Worm (Caenorhabditis elegans): ENCODE data around the gene F42F12.14.

ce11 chrX:12335808-12336207 lies 12.6 kb upstream of the F42F12.14 start, which contains the start of gene srd-48:
- no peak for TF ChIP-seq zip-5 (tag; optimal IDR thresholded peaks at IDR 0.05)
- TF ChIP-seq pqm-1 (tag; optimal IDR thresholded peaks at IDR 0.05) = no peak
- TF ChIP-seq tbx-2 (tag; optimal IDR thresholded peaks at IDR 0.05) = no peak

All from whole organism, late embryonic.